Worm (Caenorhabditis elegans): ENCODE data around the gene M163.9.
A peak's percentile ranks its signal among the peaks of the same experiment; 100 is the strongest.

The M163.9 gene

DNA sequence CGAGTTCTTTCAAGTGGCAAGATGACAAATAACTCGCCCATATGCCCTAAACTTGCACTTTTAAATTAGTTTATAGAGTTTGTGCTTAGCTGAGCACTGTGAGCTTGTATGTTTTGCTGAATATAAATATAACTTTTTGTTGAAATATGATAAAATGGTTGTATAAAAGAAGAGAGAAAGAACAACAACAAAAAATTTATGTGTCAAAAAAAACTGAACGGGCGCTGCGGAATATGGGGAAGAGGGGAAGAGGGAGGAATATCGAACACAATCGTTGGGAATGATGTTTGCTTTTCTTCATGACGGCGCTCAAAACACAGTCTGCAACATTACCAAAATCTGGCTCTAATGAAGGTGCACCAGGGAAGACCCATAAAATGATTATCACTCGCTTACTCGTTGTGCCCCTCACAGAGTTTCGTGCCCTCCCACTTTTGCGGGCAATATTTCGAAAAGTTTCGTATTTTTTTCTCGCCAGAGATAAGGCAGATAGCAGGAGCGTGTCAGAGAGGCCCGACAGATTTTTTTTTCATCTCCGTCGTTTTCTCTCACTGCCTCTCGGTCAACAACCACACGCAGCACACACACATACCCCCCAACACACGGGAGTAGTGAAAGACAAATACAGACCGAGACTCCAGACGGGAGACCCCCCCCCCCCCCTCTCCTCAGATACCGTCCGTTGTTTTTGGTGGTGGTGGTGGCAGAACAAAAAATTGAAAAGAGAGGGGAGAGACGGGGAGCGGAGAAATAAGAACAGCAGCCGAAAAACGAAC is 36.4 kb downstream of the M163.9 start (continued):
- TF ChIP-seq Y105C5A.15 (GFP tag; IDR thresholded peaks at IDR 0.05): no peak
- TF ChIP-seq hmg-1.1 (GFP tag; IDR thresholded peaks at IDR 0.05): peak; percentile 54
- TF ChIP-seq snpc-1.2 (GFP tag; IDR thresholded peaks at IDR 0.05): no peak

DNA sequence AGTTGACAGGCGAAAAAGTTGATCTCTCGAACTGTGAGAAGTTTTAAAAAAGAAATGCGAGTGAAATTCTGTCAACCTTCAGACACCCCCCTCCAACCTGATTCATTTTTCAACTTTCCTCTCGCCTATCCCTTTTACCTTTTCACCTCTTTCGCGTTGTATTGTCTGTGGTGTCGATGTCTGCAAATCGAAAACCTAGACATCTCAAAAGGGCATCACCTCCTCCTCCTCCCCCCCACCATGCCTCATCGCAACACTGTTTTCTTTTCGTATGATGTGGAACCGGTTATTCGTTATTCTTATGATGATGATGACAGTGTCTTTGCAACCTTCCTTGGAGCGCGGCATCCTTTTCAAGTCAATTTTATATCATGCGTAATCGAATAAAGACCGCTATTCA is 38.6 kb downstream of the M163.9 start:
- TF ChIP-seq nhr-28 (tag; optimal IDR thresholded peaks at IDR 0.05) (peak; percentile 48), tra-1 (GFP tag; IDR thresholded peaks at IDR 0.05) (0 out of 2 replicates have a peak, but pooled peaks have one; percentile 40), unc-62 (GFP tag; optimal IDR thresholded peaks at IDR 0.05 in 1 of 2) (peak in 1 of 2 experiments; percentile 8), unc-62 (tag; optimal IDR thresholded peaks at IDR 0.05) (no peak), daf-12 (tag; optimal IDR thresholded peaks at IDR 0.05) (no peak), unc-130 (GFP tag; optimal IDR thresholded peaks at IDR 0.05) (no peak), gei-8 (GFP tag; optimal IDR thresholded peaks at IDR 0.05) (no peak), dmd-6 (GFP tag; IDR thresholded peaks at IDR 0.05) (peak; percentile 59), ceh-44 (GFP tag; IDR thresholded peaks at IDR 0.05) (no peak), T20F7.1 (GFP tag; optimal IDR thresholded peaks at IDR 0.05) (no peak), hlh-11 (tag; optimal IDR thresholded peaks at IDR 0.05) (peak; percentile 46), mdl-1 (tag; optimal IDR thresholded peaks at IDR 0.05) (peak in 1 of 2 experiments; percentile 43), aha-1 (tag) (peak; percentile 90), set-16 (GFP tag; IDR thresholded peaks at IDR 0.05) (0 out of 2 replicates have a peak, but pooled peaks have one; percentile 11), nhr-48 (tag; optimal IDR thresholded peaks at IDR 0.05) (peak; percentile 38), ceh-20 (GFP tag; IDR thresholded peaks at IDR 0.05) (0 out of 2 replicates have a peak, but pooled peaks have one; percentile 28), D1046.2 (GFP tag; IDR thresholded peaks at IDR 0.05) (no peak), dmd-8 (GFP tag; IDR thresholded peaks at IDR 0.05) (no peak), hlh-30 (tag; optimal IDR thresholded peaks at IDR 0.05; ENCODE audit: insufficient read depth) (peak; percentile 37), mxl-3 (GFP tag; optimal IDR thresholded peaks at IDR 0.05) (peak; percentile 73)

DNA sequence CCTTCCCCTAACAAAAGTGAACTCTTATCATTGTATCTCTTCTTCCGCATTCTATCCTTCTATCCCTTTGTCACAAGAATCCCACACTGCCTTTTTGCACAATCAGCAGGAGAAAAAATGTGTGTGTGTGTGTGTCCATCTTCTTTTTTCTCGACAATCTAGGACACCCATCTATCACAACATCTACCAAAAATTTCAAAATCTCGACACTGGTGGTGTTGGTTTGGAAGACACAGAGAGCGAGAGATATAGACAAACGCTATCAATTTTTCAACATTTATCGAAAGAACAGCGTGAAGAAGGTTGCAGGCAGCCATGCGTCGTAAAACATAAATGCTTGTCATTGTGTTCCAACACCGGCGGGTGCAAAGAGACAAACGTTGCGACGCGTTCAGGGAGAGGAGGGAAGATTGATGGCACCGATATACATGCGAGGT is 39.5 kb downstream of the M163.9 start:
- no peak for TF ChIP-seq aly-2 (tag; optimal IDR thresholded peaks at IDR 0.05)
- TF ChIP-seq dmd-9 (GFP tag; IDR thresholded peaks at IDR 0.05): no peak
- TF ChIP-seq sdz-12 (GFP tag; optimal IDR thresholded peaks at IDR 0.05): no peak
- no peak for TF ChIP-seq ZK337.2 (GFP tag; IDR thresholded peaks at IDR 0.05)
- TF ChIP-seq nhr-77 (tag; optimal IDR thresholded peaks at IDR 0.05): peak; percentile 17
- TF ChIP-seq daf-16 (GFP tag; optimal IDR thresholded peaks at IDR 0.05): peak in 1 of 2 experiments; percentile 30
- TF ChIP-seq daf-16 (tag; optimal IDR thresholded peaks at IDR 0.05): no peak
- TF ChIP-seq hlh-30 (tag; optimal IDR thresholded peaks at IDR 0.05; ENCODE audit: insufficient read depth): peak; percentile 69
- TF ChIP-seq spr-3 (GFP tag; optimal IDR thresholded peaks at IDR 0.05): no peak
- no peak for TF ChIP-seq F37D6.2 (tag; optimal IDR thresholded peaks at IDR 0.05)
- no peak for TF ChIP-seq D1046.2 (GFP tag; IDR thresholded peaks at IDR 0.05)
- no peak for TF ChIP-seq ctbp-1 (GFP tag; IDR thresholded peaks at IDR 0.05)
- TF ChIP-seq unc-39 (tag; optimal IDR thresholded peaks at IDR 0.05): no peak
- peak in 1 of 2 experiments; percentile 43 for TF ChIP-seq lsy-2 (tag; optimal IDR thresholded peaks at IDR 0.05)
- TF ChIP-seq dpl-1 (GFP tag; optimal IDR thresholded peaks at IDR 0.05): peak; percentile 20
- TF ChIP-seq hif-1 (tag; optimal IDR thresholded peaks at IDR 0.05): peak in 1 of 2 experiments; percentile 7
- TF ChIP-seq mep-1 (tag; optimal IDR thresholded peaks at IDR 0.05): peak; percentile 2
- TF ChIP-seq duxl-1 (tag; optimal IDR thresholded peaks at IDR 0.05; ENCODE audit: poor library complexity): no peak
- peak; percentile 74 for TF ChIP-seq dmd-6 (GFP tag; IDR thresholded peaks at IDR 0.05)
- peak; percentile 86 for TF ChIP-seq hlh-11 (tag; optimal IDR thresholded peaks at IDR 0.05)
- TF ChIP-seq dve-1 (tag; optimal IDR thresholded peaks at IDR 0.05; ENCODE audit: insufficient read depth): peak; percentile 45
- TF ChIP-seq nhr-28 (tag; optimal IDR thresholded peaks at IDR 0.05): peak; percentile 89
- peak; percentile 70 for TF ChIP-seq mxl-3 (GFP tag; optimal IDR thresholded peaks at IDR 0.05)
- TF ChIP-seq unc-62 (GFP tag; optimal IDR thresholded peaks at IDR 0.05 in 1 of 2): peak in 1 of 2 experiments; percentile 100
- no peak for TF ChIP-seq unc-62 (tag; optimal IDR thresholded peaks at IDR 0.05)
- TF ChIP-seq F44E2.7 (GFP tag; IDR thresholded peaks at IDR 0.05): no peak
- no peak for TF ChIP-seq nhr-6 (tag; optimal IDR thresholded peaks at IDR 0.05)
- TF ChIP-seq pqm-1 (tag; optimal IDR thresholded peaks at IDR 0.05): no peak
- no peak for TF ChIP-seq Y48G9A.11 (GFP tag; IDR thresholded peaks at IDR 0.05)
- no peak for TF ChIP-seq mes-2 (tag; optimal IDR thresholded peaks at IDR 0.05; ENCODE audit: poor library complexity, severe bottlenecking)
- no peak for TF ChIP-seq nhr-10 (tag; optimal IDR thresholded peaks at IDR 0.05)
